Worm (Caenorhabditis elegans) whole organism, L4/young adult: ENCODE measurements around the gene twk-17.

ENCODE experiments used
- W03F9.2 ChIP-seq: fragments of 150-350 bp; optimal IDR thresholded peaks from 2 replicates; lab custom pipeline; 2014; ENCODE audit warnings: missing biosample characterization, missing genetic modification characterization
- dao-5 ChIP-seq: sonication (generic microtip); optimal IDR thresholded peaks from 2 replicates; lab custom pipeline; 2016; ENCODE audit warnings: missing genotype, missing genetic modification characterization, moderate library complexity, missing compliant biosample characterization
- him-1 ChIP-seq: sonication (generic microtip); optimal IDR thresholded peaks from 2 replicates; lab custom pipeline; 2016; ENCODE audit warnings: missing genotype, missing genetic modification reagents, missing genetic modification characterization, missing compliant biosample characterization

DNA sequence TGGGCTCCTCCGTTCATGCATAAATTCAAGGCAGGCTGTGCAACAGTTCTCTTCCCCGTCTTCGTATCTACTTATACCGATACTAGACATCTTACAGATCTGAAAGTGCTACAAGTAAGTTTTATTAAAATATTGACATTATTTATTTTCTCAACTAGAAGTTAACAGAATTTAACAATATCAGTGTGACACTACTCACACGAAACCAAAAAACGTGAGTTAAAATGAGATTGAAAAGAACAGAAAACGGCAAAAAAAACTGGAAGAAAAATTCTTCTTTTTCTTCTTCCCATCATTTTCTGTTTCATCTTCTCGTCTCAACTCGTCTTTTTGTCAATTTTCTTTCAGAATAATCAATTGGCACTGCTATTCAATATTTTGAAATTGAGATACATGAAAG is 49.0 kb upstream of the twk-17 start, which contains the start of gene F27D9.12:
- TF ChIP-seq W03F9.2 (tag; lab: Kevin White, UChicago) (no peak), him-1 (tag; lab: Kevin White, UChicago) (no peak), dao-5 (tag; lab: Kevin White, UChicago) (no peak)
